Fruit fly (Drosophila melanogaster): ENCODE measurements around the gene CG9760.

Gene CG9760

dm6 chr3L:12163693-12164092 is at the start of gene CG9760:
Gene CG9760, minus strand, starts transcription at chr3L:12163735.
- TF ChIP-seq CG17801 (GFP tag; optimal IDR thresholded peaks at IDR 0.05; ENCODE audit: partially characterized antibody): no peak

- TF ChIP-seq CG17801 (GFP tag; optimal IDR thresholded peaks at IDR 0.05; ENCODE audit: partially characterized antibody): peak; percentile 12
Measured at dm6 chr3L:12205848-12206247, 42.3 kb upstream of the CG9760 start, which contains the start of gene Tsen54. Gene Tsen54, minus strand, starts transcription at chr3L:12206022.

dm6 chr3L:12203736-12204135 is 40.2 kb upstream of the CG9760 start, which contains the start of gene Ak1:
Gene Ak1, minus strand, starts transcription at chr3L:12204082.
- no peak for TF ChIP-seq CG17801 (GFP tag; optimal IDR thresholded peaks at IDR 0.05; ENCODE audit: partially characterized antibody)

- no peak for TF ChIP-seq CG17801 (GFP tag; optimal IDR thresholded peaks at IDR 0.05; ENCODE audit: partially characterized antibody)
Measured at dm6 chr3L:12202980-12203379, 39.4 kb upstream of the CG9760 start.

dm6 chr3L:12197491-12197890 is 34.0 kb upstream of the CG9760 start, which contains the start of gene CG11529:
Gene CG11529, plus strand, starts transcription at chr3L:12197791.
- no peak for TF ChIP-seq CG17801 (GFP tag; optimal IDR thresholded peaks at IDR 0.05; ENCODE audit: partially characterized antibody)

dm6 chr3L:12193485-12193884 is 29.9 kb upstream of the CG9760 start, which contains the start of gene thoc6:
Gene thoc6, minus strand, starts transcription at chr3L:12193688.
- TF ChIP-seq CG17801 (GFP tag; optimal IDR thresholded peaks at IDR 0.05; ENCODE audit: partially characterized antibody): no peak

- no peak for TF ChIP-seq CG17801 (GFP tag; optimal IDR thresholded peaks at IDR 0.05; ENCODE audit: partially characterized antibody)
Measured at dm6 chr3L:12190433-12190832, 26.9 kb upstream of the CG9760 start, which contains the start of gene Est-P. Gene Est-P, plus strand, starts transcription at chr3L:12190733.

dm6 chr3L:12188518-12188917 is 25.0 kb upstream of the CG9760 start, which contains the start of gene Est-6:
Gene Est-6, plus strand, starts transcription at chr3L:12188818.
- no peak for TF ChIP-seq CG17801 (GFP tag; optimal IDR thresholded peaks at IDR 0.05; ENCODE audit: partially characterized antibody)

- TF ChIP-seq CG17801 (GFP tag; optimal IDR thresholded peaks at IDR 0.05; ENCODE audit: partially characterized antibody): no peak
Measured at dm6 chr3L:12185336-12185735, 21.8 kb upstream of the CG9760 start.

- TF ChIP-seq CG17801 (GFP tag; optimal IDR thresholded peaks at IDR 0.05; ENCODE audit: partially characterized antibody): no peak
Measured at dm6 chr3L:12184564-12185034, 21.1 kb upstream of the CG9760 start, which contains the start of gene Miox. Gene Miox, plus strand, starts transcription at chr3L:12184984.

- TF ChIP-seq CG17801 (GFP tag; optimal IDR thresholded peaks at IDR 0.05; ENCODE audit: partially characterized antibody): no peak
Measured at dm6 chr3L:12183967-12184366, 20.4 kb upstream of the CG9760 start.

dm6 chr3L:12178847-12179437 is 15.4 kb upstream of the CG9760 start:
- peak; percentile 16 for TF ChIP-seq CG17801 (GFP tag; optimal IDR thresholded peaks at IDR 0.05; ENCODE audit: partially characterized antibody)

dm6 chr3L:12177301-12177700 is 13.8 kb upstream of the CG9760 start, which contains the start of gene CAH2:
Gene CAH2, plus strand, starts transcription at chr3L:12177601.
- no peak for TF ChIP-seq CG17801 (GFP tag; optimal IDR thresholded peaks at IDR 0.05; ENCODE audit: partially characterized antibody)

dm6 chr3L:12175382-12175781 is 11.8 kb upstream of the CG9760 start, which contains the start of gene Rh7:
Gene Rh7, minus strand, starts transcription at chr3L:12175482.
- TF ChIP-seq CG17801 (GFP tag; optimal IDR thresholded peaks at IDR 0.05; ENCODE audit: partially characterized antibody): no peak

- no peak for TF ChIP-seq CG17801 (GFP tag; optimal IDR thresholded peaks at IDR 0.05; ENCODE audit: partially characterized antibody)
Measured at dm6 chr3L:12163082-12163481, 453 bp downstream of the CG9760 start.

dm6 chr3L:12162156-12162682 is 1.3 kb downstream of the CG9760 start:
- TF ChIP-seq CG17801 (GFP tag; optimal IDR thresholded peaks at IDR 0.05; ENCODE audit: partially characterized antibody): no peak
